Worm (Caenorhabditis elegans): ENCODE results near the gene nhr-80.
A peak's percentile ranks its signal among the peaks of the same experiment; 100 is the strongest.

The nhr-80 gene

DNA sequence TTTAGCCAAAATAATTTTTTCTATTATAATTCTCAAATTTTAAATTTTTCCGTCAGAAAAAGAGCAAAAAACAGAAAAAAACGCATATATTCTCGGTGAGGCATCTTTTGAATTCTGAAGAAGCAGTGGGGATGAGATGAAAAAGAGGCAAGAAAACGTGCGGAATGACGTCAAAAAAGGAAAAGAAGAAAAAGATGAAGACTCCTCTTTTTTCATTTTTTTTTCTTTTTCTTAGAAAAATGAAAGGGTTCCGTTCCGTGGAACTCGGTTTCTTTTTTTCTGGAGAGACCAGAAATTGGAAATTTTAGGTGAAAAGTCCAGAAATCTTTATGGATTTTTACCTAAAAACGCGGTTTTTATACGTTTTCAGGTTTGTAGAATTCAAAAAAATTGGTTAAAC lies 15.7 kb upstream of the nhr-80 start:
- TF ChIP-seq lin-38 (GFP tag; IDR thresholded peaks at IDR 0.05) (no peak), vab-7 (GFP tag; IDR thresholded peaks at IDR 0.05) (no peak), hif-1 (tag; optimal IDR thresholded peaks at IDR 0.05) (peak in 1 of 2 experiments; percentile 69), lsy-2 (tag; optimal IDR thresholded peaks at IDR 0.05) (peak in 1 of 2 experiments; percentile 50), daf-19 (GFP tag; conservative IDR thresholded peaks at IDR 0.05) (no peak), aha-1 (tag) (peak; percentile 20), tag-97 (GFP tag; IDR thresholded peaks at IDR 0.05) (no peak), sdz-12 (GFP tag; optimal IDR thresholded peaks at IDR 0.05) (no peak), nhr-41 (GFP tag; IDR thresholded peaks at IDR 0.05) (no peak), hlh-11 (tag; optimal IDR thresholded peaks at IDR 0.05) (no peak), mep-1 (tag; optimal IDR thresholded peaks at IDR 0.05) (no peak), nhr-28 (tag; optimal IDR thresholded peaks at IDR 0.05) (no peak), snpc-1.2 (GFP tag; IDR thresholded peaks at IDR 0.05) (no peak), dpl-1 (GFP tag; optimal IDR thresholded peaks at IDR 0.05) (no peak), F44E2.7 (GFP tag; IDR thresholded peaks at IDR 0.05) (no peak), ceh-44 (GFP tag; IDR thresholded peaks at IDR 0.05) (no peak), ama-1 (optimal IDR thresholded peaks at IDR 0.05) (no peak), Y5F2A.4 (GFP tag; optimal IDR thresholded peaks at IDR 0.05) (no peak), Y105C5A.15 (GFP tag; IDR thresholded peaks at IDR 0.05) (no peak), mxl-3 (GFP tag; optimal IDR thresholded peaks at IDR 0.05) (no peak), fkh-10 (GFP tag; optimal IDR thresholded peaks at IDR 0.05) (peak; percentile 82), ZK546.5 (tag; optimal IDR thresholded peaks at IDR 0.05) (no peak), mdt-29 (GFP tag; IDR thresholded peaks at IDR 0.05) (no peak), zag-1 (tag; optimal IDR thresholded peaks at IDR 0.05) (no peak), dmd-9 (GFP tag; IDR thresholded peaks at IDR 0.05) (no peak), ctbp-1 (GFP tag; IDR thresholded peaks at IDR 0.05) (peak; percentile 60; the same call in 1 of the 2 replicates), arid-1 (GFP tag; conservative IDR thresholded peaks at IDR 0.05) (no peak), zfp-3 (GFP tag; conservative IDR thresholded peaks at IDR 0.05) (no peak), cey-2 (tag; optimal IDR thresholded peaks at IDR 0.05; ENCODE audit: borderline replicate concordance, insufficient read depth) (no peak), ceh-82 (tag; optimal IDR thresholded peaks at IDR 0.05) (no peak), tra-1 (GFP tag; IDR thresholded peaks at IDR 0.05) (no peak), hmg-1.1 (GFP tag; IDR thresholded peaks at IDR 0.05) (no peak), ces-1 (GFP tag; optimal IDR thresholded peaks at IDR 0.05) (no peak), mdl-1 (tag; optimal IDR thresholded peaks at IDR 0.05) (peak in 1 of 2 experiments; percentile 39)

DNA sequence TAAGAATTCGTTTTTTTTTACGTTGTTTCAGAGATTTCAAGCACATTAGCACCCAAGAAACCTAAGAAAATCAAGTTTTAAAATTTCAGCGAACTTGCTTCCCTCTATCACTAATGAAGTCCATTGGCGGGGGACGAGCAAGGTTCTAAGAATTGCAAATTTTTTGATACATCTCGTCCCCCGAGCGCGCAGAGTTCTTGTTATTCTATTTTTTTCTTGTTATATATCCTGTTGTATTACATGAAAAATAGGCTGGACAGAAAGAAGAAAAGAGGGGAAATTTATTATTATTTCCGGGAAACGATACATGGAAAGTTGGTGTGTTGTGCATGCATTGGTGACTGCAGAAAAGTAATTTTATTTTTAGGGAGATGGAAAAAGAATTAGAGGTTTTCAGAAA lies 15.0 kb upstream of the nhr-80 start:
- no peak for TF ChIP-seq F37D6.2 (tag; optimal IDR thresholded peaks at IDR 0.05)
- TF ChIP-seq zip-2 (tag; optimal IDR thresholded peaks at IDR 0.05) = no peak
- TF ChIP-seq arid-1 (GFP tag; conservative IDR thresholded peaks at IDR 0.05) = no peak

DNA sequence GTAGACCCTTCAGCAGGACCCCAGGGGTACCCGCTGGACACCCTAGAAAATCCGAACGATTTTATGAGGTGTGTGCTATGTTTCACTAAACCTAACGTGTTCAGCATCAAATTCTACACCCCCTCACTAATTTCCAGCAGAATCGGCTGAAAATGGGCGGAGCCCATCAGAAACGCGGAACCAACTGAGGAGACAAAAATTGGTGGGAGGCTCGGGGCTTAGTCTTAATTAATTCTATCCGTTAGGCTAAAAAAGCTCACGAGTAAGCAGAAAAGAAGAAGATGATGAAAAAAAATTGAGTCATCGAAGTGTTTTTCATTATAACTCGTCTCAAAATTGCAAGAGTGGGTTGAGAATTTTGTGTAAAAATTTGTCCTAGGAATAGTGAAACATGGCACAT lies 14.2 kb upstream of the nhr-80 start:
- TF ChIP-seq daf-8 (GFP tag; IDR thresholded peaks at IDR 0.05) = no peak
- no peak for TF ChIP-seq Y105C5A.15 (GFP tag; IDR thresholded peaks at IDR 0.05)
- TF ChIP-seq ceh-62 (tag; optimal IDR thresholded peaks at IDR 0.05) = no peak

Measured in whole organism, L4 larva.